Fruit fly (Drosophila melanogaster) whole organism, embryonic: ENCODE measurements around the gene UbcE2H.

Experiments used
- B-H2 ChIP-seq: fragments of 200-800 bp; sonication (Bioruptor generic); optimal IDR thresholded peaks from 2 replicates; lab custom pipeline; 2018; ENCODE audit warnings: missing biosample characterization, mild to moderate bottlenecking, missing genetic modification characterization
- Bgb ChIP-seq: fragments of 200-800 bp; sonication (Bioruptor generic); IDR thresholded peaks from 2 replicates; pipeline ENCODE4 v1.3.6; 2022; ENCODE audit warnings: missing biosample characterization, missing genetic modification characterization; ENCODE audit not compliant: partially characterized antibody
- CG10366 ChIP-seq: fragments of 200-800 bp; sonication (Bioruptor generic); IDR thresholded peaks from 2 replicates; pipeline ENCODE4 v1.3.6; 2022; ENCODE audit warnings: missing biosample characterization, missing genetic modification characterization
- CG10462 ChIP-seq: fragments of 200-800 bp; sonication (Bioruptor generic); optimal IDR thresholded peaks from 2 replicates; lab custom pipeline; 2016; ENCODE audit warnings: missing biosample characterization, missing genetic modification characterization
- CG10565 ChIP-seq: fragments of 200-800 bp; sonication (Bioruptor generic); optimal IDR thresholded peaks from 3 replicates; lab custom pipeline; 2016; ENCODE audit warnings: missing biosample characterization, mild to moderate bottlenecking, missing genetic modification characterization
- CG11398 ChIP-seq: fragments of 200-800 bp; sonication (Bioruptor generic); optimal IDR thresholded peaks from 2 replicates; lab custom pipeline; 2016; ENCODE audit warnings: missing biosample characterization, missing genetic modification characterization
- CG11456 ChIP-seq: fragments of 200-800 bp; sonication (Bioruptor generic); IDR thresholded peaks from 3 replicates; pipeline ENCODE4 v1.3.6; 2022; ENCODE audit warnings: missing biosample characterization, missing genetic modification characterization
- CG14710 ChIP-seq: fragments of 200-800 bp; sonication (Bioruptor generic); optimal IDR thresholded peaks from 3 replicates; lab custom pipeline; 2019; ENCODE audit warnings: missing biosample characterization, mild to moderate bottlenecking, missing genetic modification characterization, moderate library complexity
- CG15601 ChIP-seq: fragments of 200-800 bp; sonication (Bioruptor generic); optimal IDR thresholded peaks from 3 replicates; lab custom pipeline; 2019; ENCODE audit warnings: missing biosample characterization, mild to moderate bottlenecking, missing genetic modification characterization, moderate library complexity
- CG17912 ChIP-seq: fragments of 200-800 bp; sonication (Bioruptor generic); optimal IDR thresholded peaks from 2 replicates; lab custom pipeline; 2018; ENCODE audit warnings: missing biosample characterization, mild to moderate bottlenecking, missing genetic modification characterization
- CG3163 ChIP-seq: fragments of 200-800 bp; sonication (Bioruptor generic); optimal IDR thresholded peaks from 3 replicates; lab custom pipeline; 2016; ENCODE audit warnings: missing biosample characterization, missing genetic modification characterization
- CG32767 ChIP-seq: fragments of 200-800 bp; sonication (Bioruptor generic); IDR thresholded peaks from 2 replicates; pipeline ENCODE4 v1.3.6; 2022; ENCODE audit warnings: missing biosample characterization, missing genetic modification characterization
- CG3847 ChIP-seq: fragments of 200-800 bp; sonication (Bioruptor generic); IDR thresholded peaks from 2 replicates; pipeline ENCODE4 v1.3.6; 2022; ENCODE audit warnings: missing biosample characterization, missing genetic modification characterization
- CG4282 ChIP-seq: fragments of 200-800 bp; sonication (Bioruptor generic); optimal IDR thresholded peaks from 2 replicates; lab custom pipeline; 2016; ENCODE audit warnings: missing biosample characterization, missing genetic modification characterization
- CG7839 ChIP-seq: fragments of 200-800 bp; sonication (Bioruptor generic); optimal IDR thresholded peaks from 3 replicates; lab custom pipeline; 2018; ENCODE audit warnings: missing biosample characterization, mild to moderate bottlenecking, missing genetic modification characterization, moderate library complexity
- CG9437 ChIP-seq: fragments of 200-800 bp; sonication (Bioruptor generic); optimal IDR thresholded peaks from 2 replicates; lab custom pipeline; 2018; ENCODE audit warnings: missing biosample characterization, mild to moderate bottlenecking, missing genetic modification characterization
- CG9876 ChIP-seq: fragments of 200-800 bp; sonication (Bioruptor generic); optimal IDR thresholded peaks from 2 replicates; lab custom pipeline; 2016; ENCODE audit warnings: missing biosample characterization, missing genetic modification characterization
- Deaf1 ChIP-seq: fragments of 200-800 bp; optimal IDR thresholded peaks from 3 replicates; lab custom pipeline; 2019; ENCODE audit warnings: missing biosample characterization, mild to moderate bottlenecking, missing genetic modification characterization, moderate library complexity
- Dek ChIP-seq: fragments of 200-800 bp; sonication (Bioruptor generic); optimal IDR thresholded peaks from 3 replicates; lab custom pipeline; 2019; ENCODE audit warnings: missing biosample characterization, mild to moderate bottlenecking, missing genetic modification characterization, moderate library complexity
- Drgx ChIP-seq: fragments of 200-800 bp; sonication (Bioruptor generic); IDR thresholded peaks from 2 replicates; pipeline ENCODE4 v1.3.6; 2022; ENCODE audit warnings: missing biosample characterization, missing genetic modification characterization
- E2f2 ChIP-seq: fragments of 200-800 bp; sonication (Bioruptor generic); IDR thresholded peaks from 2 replicates; pipeline ENCODE4 v1.3.6; 2022; ENCODE audit warnings: missing biosample characterization, missing genetic modification characterization
- Eip74EF ChIP-seq, 2 experiments: fragments of 200-800 bp in 1 of 2; fragments of >200 bp in 1 of 2; sonication (Bioruptor generic) in 1 of 2; optimal IDR thresholded peaks; 2 replicates each; lab custom pipeline; 2017 to 2019; ENCODE audit warnings: missing biosample characterization in 2 of 2, missing genetic modification characterization in 2 of 2, mild to moderate bottlenecking in 1 of 2, moderate library complexity in 1 of 2
- Hand ChIP-seq: fragments of 200-800 bp; sonication (Bioruptor generic); optimal IDR thresholded peaks from 2 replicates; lab custom pipeline; 2017; ENCODE audit warnings: mild to moderate bottlenecking, missing biosample characterization, missing genetic modification reagents, missing genetic modification characterization
- HmgZ ChIP-seq: fragments of 200-800 bp; sonication (Bioruptor generic); optimal IDR thresholded peaks from 2 replicates; lab custom pipeline; 2018; ENCODE audit warnings: missing biosample characterization, mild to moderate bottlenecking, missing genetic modification characterization
- Hr39 ChIP-seq: fragments of >200 bp; optimal IDR thresholded peaks from 2 replicates; lab custom pipeline; 2017
- Lpt ChIP-seq: fragments of >200 bp; optimal IDR thresholded peaks from 2 replicates; lab custom pipeline; 2018; ENCODE audit warnings: missing biosample characterization, missing genetic modification characterization
- MTF-1 ChIP-seq: fragments of 200-800 bp; sonication (Bioruptor generic); optimal IDR thresholded peaks from 2 replicates; lab custom pipeline; 2018; ENCODE audit warnings: missing biosample characterization, mild to moderate bottlenecking, missing genetic modification characterization, borderline replicate concordance
- NK7.1 ChIP-seq: fragments of 200-800 bp; sonication (Bioruptor generic); optimal IDR thresholded peaks from 3 replicates; lab custom pipeline; 2016; ENCODE audit warnings: missing biosample characterization, missing genetic modification characterization
- Oaz ChIP-seq: fragments of 200-800 bp; sonication (Bioruptor generic); IDR thresholded peaks from 2 replicates; pipeline ENCODE4 v1.3.6; 2022; ENCODE audit warnings: missing biosample characterization, missing genetic modification characterization
- Ravus ChIP-seq: fragments of 200-800 bp; sonication (Bioruptor generic); IDR thresholded peaks from 2 replicates; pipeline ENCODE4 v1.3.6; 2022; ENCODE audit warnings: missing biosample characterization, missing genetic modification characterization
- Sin3A ChIP-seq: fragments of >200 bp; optimal IDR thresholded peaks from 2 replicates; lab custom pipeline; 2018
- Sox102F ChIP-seq: fragments of 200-800 bp; sonication (Bioruptor generic); optimal IDR thresholded peaks from 2 replicates; lab custom pipeline; 2018; ENCODE audit warnings: missing biosample characterization, mild to moderate bottlenecking, missing genetic modification characterization, moderate library complexity
- bigmax ChIP-seq: fragments of 200-800 bp; sonication (Bioruptor generic); optimal IDR thresholded peaks from 2 replicates; lab custom pipeline; 2018; ENCODE audit warnings: missing biosample characterization, mild to moderate bottlenecking, missing genetic modification characterization
- caup ChIP-seq: fragments of 200-800 bp; sonication (Bioruptor generic); optimal IDR thresholded peaks from 3 replicates; lab custom pipeline; 2017; ENCODE audit warnings: missing biosample characterization, mild to moderate bottlenecking, missing genetic modification characterization, moderate library complexity; ENCODE audit not compliant: severe bottlenecking
- chm ChIP-seq: fragments of 200-800 bp; sonication (Bioruptor generic); IDR thresholded peaks from 2 replicates; pipeline ENCODE4 v1.3.6; 2022; ENCODE audit warnings: missing biosample characterization, missing genetic modification characterization
- crc ChIP-seq: fragments of 200-800 bp; sonication (Bioruptor generic); optimal IDR thresholded peaks from 2 replicates; lab custom pipeline; 2016; ENCODE audit warnings: missing biosample characterization, missing genetic modification characterization
- crp ChIP-seq, 2 experiments: fragments of 200-800 bp; sonication (Bioruptor generic); optimal IDR thresholded peaks; 2 replicates in 1 of 2; 3 replicates in 1 of 2; lab custom pipeline; 2017; ENCODE audit warnings: missing biosample characterization in 2 of 2, missing genetic modification characterization in 2 of 2, mild to moderate bottlenecking in 1 of 2, moderate library complexity in 1 of 2
- disco-r ChIP-seq: fragments of 200-800 bp; sonication (Bioruptor generic); optimal IDR thresholded peaks from 2 replicates; lab custom pipeline; 2016; ENCODE audit warnings: missing biosample characterization, missing genetic modification characterization
- dm ChIP-seq: fragments of 200-800 bp; sonication (Bioruptor generic); optimal IDR thresholded peaks from 3 replicates; lab custom pipeline; 2016; ENCODE audit warnings: missing biosample characterization, missing genetic modification characterization
- emc ChIP-seq: fragments of 200-800 bp; sonication (Bioruptor generic); optimal IDR thresholded peaks from 2 replicates; lab custom pipeline; 2016; ENCODE audit warnings: missing biosample characterization, missing genetic modification characterization
- eyg ChIP-seq: fragments of 200-800 bp; sonication (Bioruptor generic); optimal IDR thresholded peaks from 3 replicates; lab custom pipeline; 2016; ENCODE audit warnings: missing biosample characterization, missing genetic modification characterization
- fd96Cb ChIP-seq: fragments of 200-800 bp; sonication (Bioruptor generic); optimal IDR thresholded peaks from 2 replicates; lab custom pipeline; 2018; ENCODE audit warnings: missing biosample characterization, mild to moderate bottlenecking, missing genetic modification characterization, moderate library complexity
- knrl ChIP-seq: fragments of 200-800 bp; sonication (Bioruptor generic); IDR thresholded peaks from 3 replicates; pipeline ENCODE4 v1.3.6; 2022; ENCODE audit warnings: missing biosample characterization, missing genetic modification characterization; ENCODE audit not compliant: partially characterized antibody
- pita ChIP-seq: fragments of 200-800 bp; sonication (Bioruptor generic); optimal IDR thresholded peaks from 2 replicates; lab custom pipeline; 2017; ENCODE audit warnings: missing biosample characterization, mild to moderate bottlenecking, missing genetic modification characterization
- psq ChIP-seq: fragments of 200-800 bp; sonication (Bioruptor generic); optimal IDR thresholded peaks from 2 replicates; lab custom pipeline; 2017; ENCODE audit warnings: missing biosample characterization, missing genetic modification characterization
- ranshi ChIP-seq: fragments of 200-800 bp; sonication (Bioruptor generic); IDR thresholded peaks from 2 replicates; pipeline ENCODE4 v1.3.6; 2022; ENCODE audit warnings: missing biosample characterization, missing genetic modification characterization
- repo ChIP-seq: fragments of 200-800 bp; sonication (Bioruptor generic); optimal IDR thresholded peaks from 2 replicates; lab custom pipeline; 2016; ENCODE audit warnings: missing biosample characterization, missing genetic modification characterization
- scrt ChIP-seq: fragments of 200-800 bp; sonication (Bioruptor generic); optimal IDR thresholded peaks from 2 replicates; lab custom pipeline; 2018; ENCODE audit warnings: missing biosample characterization, mild to moderate bottlenecking, missing genetic modification characterization, moderate library complexity
- sens ChIP-seq: fragments of 200-800 bp; sonication (Bioruptor generic); peaks from one replicate; lab custom pipeline; 2016; ENCODE audit warnings: missing biosample characterization, missing genetic modification characterization
- tll ChIP-seq, 2 experiments: fragments of 200-800 bp in 1 of 2; fragments of >200 bp in 1 of 2; sonication (Bioruptor generic) in 1 of 2; optimal IDR thresholded peaks; 2 replicates each; lab custom pipeline; 2017 to 2019; ENCODE audit warnings: missing biosample characterization in 2 of 2, missing genetic modification characterization in 2 of 2, mild to moderate bottlenecking in 1 of 2, moderate library complexity in 1 of 2
- vnd ChIP-seq: fragments of 200-800 bp; sonication (Bioruptor generic); IDR thresholded peaks from 3 replicates; pipeline ENCODE4 v1.3.6; 2022; ENCODE audit warnings: missing biosample characterization, missing genetic modification characterization; ENCODE audit not compliant: partially characterized antibody

The UbcE2H gene

DNA sequence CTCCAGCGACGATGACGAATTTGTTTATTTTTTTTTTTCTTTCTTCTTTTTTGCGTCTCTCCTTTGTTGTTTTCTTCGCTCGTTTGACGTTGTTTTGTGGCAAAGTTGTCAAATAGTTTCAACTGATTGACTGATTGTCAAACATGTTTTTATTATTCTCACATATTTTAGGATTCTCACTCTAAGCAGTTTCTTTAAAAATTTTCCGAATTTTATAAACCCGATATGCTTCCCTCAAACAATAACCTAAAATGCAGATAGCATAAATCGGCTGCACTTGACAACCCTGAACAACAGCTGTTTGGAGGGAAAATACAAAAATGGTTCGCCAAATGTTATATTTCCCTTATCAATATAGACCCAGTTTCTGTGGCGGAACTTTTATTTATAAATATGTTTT lies 49.7 kb upstream of the UbcE2H start, which contains the start of gene CG17982 (continued):
- TF ChIP-seq Lpt (GFP tag; lab: Kevin White, UChicago) (no peak), Eip74EF (GFP tag; optimal IDR thresholded peaks at IDR 0.05; lab: Kevin White, UChicago) (peak in 1 of 2 experiments; percentile 71), B-H2 (GFP tag; lab: Kevin White, UChicago) (peak; percentile 91), disco-r (peak; percentile 64), Dek (tag; lab: Kevin White, UChicago) (peak; percentile 79), scrt (peak; percentile 71), chm (peak; percentile 66; the same call in 1 of the 2 replicates), E2f2 (GFP tag; lab: Robert Waterston, UW) (peak; percentile 85), emc (GFP tag; lab: Kevin White, UChicago) (peak; percentile 51), crc (peak; percentile 81), CG7839 (peak; percentile 90), ranshi (GFP tag; lab: Robert Waterston, UW) (peak; percentile 82), knrl (GFP tag; lab: Robert Waterston, UW) (no peak), CG10366 (GFP tag; lab: Robert Waterston, UW) (peak; percentile 76), CG10565 (GFP tag; lab: Kevin White, UChicago) (peak; percentile 19), HmgZ (tag; lab: Kevin White, UChicago) (peak; percentile 90), CG3847 (GFP tag; lab: Robert Waterston, UW) (peak; percentile 81), CG11456 (GFP tag; lab: Robert Waterston, UW) (peak; percentile 79), NK7.1 (peak; percentile 74), psq (GFP tag; lab: Kevin White, UChicago) (peak; percentile 94), Drgx (GFP tag; lab: Robert Waterston, UW) (peak; percentile 89), dm (peak; percentile 61), fd96Cb (peak; percentile 81), Sin3A (lab: Kevin White, UChicago) (no peak), CG15601 (tag; lab: Kevin White, UChicago) (peak; percentile 82), CG9437 (GFP tag; lab: Kevin White, UChicago) (peak; percentile 67), Deaf1 (tag; lab: Kevin White, UChicago) (peak; percentile 60), tll (GFP tag; optimal IDR thresholded peaks at IDR 0.05; lab: Kevin White, UChicago) (no peak), CG3163 (GFP tag; lab: Kevin White, UChicago) (peak; percentile 64), Bgb (GFP tag; lab: Robert Waterston, UW) (no peak), Ravus (GFP tag; lab: Robert Waterston, UW) (peak; percentile 47; the same call in 1 of the 2 replicates), Hr39 (lab: Kevin White, UChicago) (no peak), MTF-1 (peak; percentile 63), CG14710 (tag; lab: Kevin White, UChicago) (peak; percentile 83), Hand (GFP tag; lab: Kevin White, UChicago) (peak; percentile 59), caup (GFP tag; lab: Kevin White, UChicago) (peak; percentile 82), Oaz (GFP tag; lab: Robert Waterston, UW) (peak; percentile 53; the same call in 1 of the 2 replicates), CG9876 (GFP tag; lab: Kevin White, UChicago) (peak; percentile 62), sens (GFP tag; lab: Kevin White, UChicago) (peak; percentile 97), CG4282 (GFP tag; lab: Kevin White, UChicago) (peak; percentile 69), vnd (GFP tag; lab: Robert Waterston, UW) (no peak), CG11398 (GFP tag; lab: Kevin White, UChicago) (peak; percentile 69), pita (no peak), CG32767 (GFP tag; lab: Robert Waterston, UW) (peak; percentile 80), crp (GFP tag; optimal IDR thresholded peaks at IDR 0.05; lab: Kevin White, UChicago) (peak; percentile 47 to 89), CG17912 (peak; percentile 83), CG10462 (GFP tag; lab: Kevin White, UChicago) (peak; percentile 48), repo (GFP tag; lab: Kevin White, UChicago) (peak; percentile 79), bigmax (peak; percentile 92), eyg (GFP tag; lab: Kevin White, UChicago) (peak; percentile 81), Sox102F (GFP tag; lab: Kevin White, UChicago) (peak; percentile 89)
